Fruit fly (Drosophila melanogaster): Measurements from ENCODE around the gene CTCF.

The CTCF gene

DNA sequence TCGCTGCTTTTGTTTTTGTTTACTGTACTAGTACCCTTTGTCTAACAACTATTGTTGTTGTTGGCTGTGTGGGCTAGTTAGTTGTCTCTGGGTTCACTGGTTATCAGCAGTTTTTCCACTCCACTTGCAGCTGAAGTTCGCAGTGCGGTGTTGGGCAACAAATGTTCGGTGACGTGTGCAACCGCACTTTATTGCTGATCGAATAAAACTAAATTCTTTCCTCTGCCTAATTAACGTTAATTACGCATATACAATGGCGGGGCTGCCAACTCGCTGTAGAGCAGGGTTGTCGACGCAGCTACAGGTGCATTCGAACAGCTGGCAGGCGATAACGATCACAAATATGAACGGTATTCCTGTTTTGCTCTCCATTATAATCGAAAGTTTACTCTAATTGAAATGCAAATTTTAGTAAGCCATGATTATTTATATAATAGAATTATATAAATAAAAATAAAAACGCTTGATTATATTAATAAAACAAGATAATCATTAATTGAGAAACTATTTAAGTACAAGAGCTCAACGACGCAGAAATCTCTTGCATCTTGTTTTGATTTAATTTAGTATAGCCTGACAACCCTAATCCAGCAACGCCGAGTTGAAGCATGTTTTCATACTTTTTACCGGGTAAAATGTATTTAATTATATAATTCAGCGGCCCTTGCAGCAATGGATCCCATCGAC lies 27.8 kb downstream of the CTCF start, which contains the start of the genes mrva, CG42307 and mus312 (continued):
- TF ChIP-seq Taf1 (GFP tag; IDR thresholded peaks at IDR 0.05) (peak; percentile 55), h (optimal IDR thresholded peaks at IDR 0.05) (no peak), CG31224 (GFP tag; IDR thresholded peaks at IDR 0.05) (peak; percentile 78), hb (GFP tag; IDR thresholded peaks at IDR 0.05; ENCODE audit: partially characterized antibody) (no peak), zfh1 (GFP tag; IDR thresholded peaks at IDR 0.05) (peak; percentile 85), CG12299 (tag; optimal IDR thresholded peaks at IDR 0.05) (peak; percentile 92), BEAF-32 (GFP tag; optimal IDR thresholded peaks at IDR 0.05) (peak; percentile 33), CG2875 (GFP tag; optimal IDR thresholded peaks at IDR 0.05) (peak; percentile 52), CG12219 (GFP tag; optimal IDR thresholded peaks at IDR 0.05) (peak; percentile 32), amos (GFP tag; IDR thresholded peaks at IDR 0.05; ENCODE audit: partially characterized antibody) (peak; percentile 50; the same call in 1 of the 2 replicates), fru (optimal IDR thresholded peaks at IDR 0.05) (no peak), insv (GFP tag; optimal IDR thresholded peaks at IDR 0.05) (peak in 1 of 2 experiments; percentile 75), Atf6 (GFP tag; IDR thresholded peaks at IDR 0.05) (peak; percentile 69), crp (GFP tag; optimal IDR thresholded peaks at IDR 0.05) (peak; percentile 82 to 96), CG12659 (GFP tag; optimal IDR thresholded peaks at IDR 0.05) (peak; percentile 96), CG16863 (GFP tag; optimal IDR thresholded peaks at IDR 0.05) (no peak), CHES-1-like (GFP tag; optimal IDR thresholded peaks at IDR 0.05) (peak; percentile 29), cg (GFP tag; optimal IDR thresholded peaks at IDR 0.05) (no peak), jing (GFP tag; optimal IDR thresholded peaks at IDR 0.05) (no peak), tio (GFP tag; optimal IDR thresholded peaks at IDR 0.05) (no peak), corto (GFP tag; optimal IDR thresholded peaks at IDR 0.05) (no peak), Ssrp (tag; optimal IDR thresholded peaks at IDR 0.05) (peak; percentile 93), CG2120 (GFP tag; optimal IDR thresholded peaks at IDR 0.05) (peak; percentile 75), CG32532 (GFP tag; IDR thresholded peaks at IDR 0.05) (peak; percentile 91), Eip74EF (GFP tag; optimal IDR thresholded peaks at IDR 0.05) (peak in 1 of 2 experiments; percentile 64), phol (tag; optimal IDR thresholded peaks at IDR 0.05) (peak; percentile 89), Gsc (GFP tag; IDR thresholded peaks at IDR 0.05) (0 out of 2 replicates have a peak, but pooled peaks have one; percentile 31), fu2 (GFP tag; optimal IDR thresholded peaks at IDR 0.05) (peak; percentile 39), CG14860 (GFP tag; IDR thresholded peaks at IDR 0.05; ENCODE audit: partially characterized antibody) (no peak), CG18599 (GFP tag; optimal IDR thresholded peaks at IDR 0.05) (peak; percentile 93), CG3407 (GFP tag; optimal IDR thresholded peaks at IDR 0.05) (no peak), Camta (GFP tag; optimal IDR thresholded peaks at IDR 0.05) (peak; percentile 50), CG17385 (GFP tag; optimal IDR thresholded peaks at IDR 0.05) (peak; percentile 88), prd (optimal IDR thresholded peaks at IDR 0.05) (no peak), prd (GFP tag; IDR thresholded peaks at IDR 0.05) (peak; percentile 82), Hsf (GFP tag; optimal IDR thresholded peaks at IDR 0.05) (peak; percentile 60), CG14965 (GFP tag; optimal IDR thresholded peaks at IDR 0.05; ENCODE audit: borderline replicate concordance) (no peak), tup (GFP tag; optimal IDR thresholded peaks at IDR 0.05) (peak; percentile 42), CG9876 (GFP tag; optimal IDR thresholded peaks at IDR 0.05) (peak; percentile 5), CG15514 (GFP tag; optimal IDR thresholded peaks at IDR 0.05) (peak; percentile 80), hth (optimal IDR thresholded peaks at IDR 0.05) (no peak), Oaz (GFP tag; IDR thresholded peaks at IDR 0.05) (peak; percentile 78), CG30431 (GFP tag; optimal IDR thresholded peaks at IDR 0.05) (peak; percentile 56), dm (GFP tag; optimal IDR thresholded peaks at IDR 0.05) (peak; percentile 24), chm (GFP tag; IDR thresholded peaks at IDR 0.05) (peak; percentile 80), Mes4 (GFP tag; optimal IDR thresholded peaks at IDR 0.05) (no peak), NfI (GFP tag; optimal IDR thresholded peaks at IDR 0.05) (peak; percentile 91), Drgx (GFP tag; IDR thresholded peaks at IDR 0.05) (peak; percentile 78), lab (GFP tag; optimal IDR thresholded peaks at IDR 0.05) (peak; percentile 90)
